Worm (Caenorhabditis elegans) whole organism, L3 larva: Measurements from ENCODE around the gene anmt-3.

Experiments
- R02D3.7 ChIP-seq: fragments of 150-350 bp; optimal IDR thresholded peaks from 2 replicates; lab custom pipeline; 2014; ENCODE audit warnings: missing biosample characterization, missing genetic modification characterization
- ZK546.5 ChIP-seq: sonication (generic microtip); optimal IDR thresholded peaks from 2 replicates; lab custom pipeline; 2017; ENCODE audit warnings: missing biosample characterization, missing genetic modification characterization
- aly-2 ChIP-seq: fragments of 150-350 bp; optimal IDR thresholded peaks from 2 replicates; lab custom pipeline; 2014; ENCODE audit warnings: missing biosample characterization, missing genetic modification characterization
- ama-1 ChIP-seq: fragments of 150-350 bp; optimal IDR thresholded peaks from 2 replicates; lab custom pipeline; 2018
- ceh-16 ChIP-seq: sonication (generic microtip); optimal IDR thresholded peaks from 2 replicates; lab custom pipeline; 2017; ENCODE audit warnings: missing biosample characterization, missing genetic modification characterization
- ceh-28 ChIP-seq: fragments of 150-350 bp; optimal IDR thresholded peaks from 2 replicates; lab custom pipeline; 2014; ENCODE audit warnings: missing biosample characterization, missing genetic modification reagents, missing genetic modification characterization
- ceh-9 ChIP-seq: sonication (generic microtip); optimal IDR thresholded peaks from 2 replicates; lab custom pipeline; 2018; ENCODE audit warnings: missing biosample characterization, missing genetic modification characterization
- daf-12 ChIP-seq: fragments of 150-350 bp; optimal IDR thresholded peaks from 2 replicates; lab custom pipeline; 2014; ENCODE audit warnings: missing biosample characterization, missing genetic modification reagents, missing genetic modification characterization
- egl-27 ChIP-seq: sonication (generic microtip); optimal IDR thresholded peaks from 4 replicates; lab custom pipeline; 2017; ENCODE audit warnings: missing biosample characterization, missing genetic modification reagents, missing genetic modification characterization
- egl-5 ChIP-seq: fragments of 150-350 bp; optimal IDR thresholded peaks from 2 replicates; lab custom pipeline; 2017; ENCODE audit warnings: missing biosample characterization, missing genetic modification reagents, missing genetic modification characterization, inconsistent platforms
- elt-1 ChIP-seq: fragments of 150-350 bp; optimal IDR thresholded peaks from 2 replicates; lab custom pipeline; 2014; ENCODE audit warnings: missing biosample characterization, missing genetic modification characterization
- elt-2 ChIP-seq: sonication (generic microtip); optimal IDR thresholded peaks from 2 replicates; lab custom pipeline; 2016; ENCODE audit warnings: missing genetic modification reagents, mild to moderate bottlenecking, missing genetic modification characterization, missing compliant biosample characterization
- elt-3 ChIP-seq, 3 experiments: fragments of 150-350 bp in 1 of 3; sonication (generic microtip) in 2 of 3; optimal IDR thresholded peaks; 2 replicates in 2 of 3; 4 replicates in 1 of 3; lab custom pipeline; 2014 to 2017; ENCODE audit warnings: missing biosample characterization in 3 of 3, missing genetic modification characterization in 3 of 3
- eor-1 ChIP-seq, 2 experiments: fragments of 150-350 bp; optimal IDR thresholded peaks; 2 replicates each; lab custom pipeline; 2014 to 2018; ENCODE audit warnings: missing biosample characterization in 2 of 2, missing genetic modification characterization in 2 of 2
- fkh-10 ChIP-seq: sonication (generic microtip); optimal IDR thresholded peaks from 2 replicates; lab custom pipeline; 2017; ENCODE audit warnings: missing biosample characterization, missing genetic modification reagents, missing genetic modification characterization
- fkh-2 ChIP-seq: fragments of 150-350 bp; optimal IDR thresholded peaks from 2 replicates; lab custom pipeline; 2014; ENCODE audit warnings: missing biosample characterization, missing genetic modification reagents, missing genetic modification characterization
- fos-1 ChIP-seq: fragments of 150-350 bp; optimal IDR thresholded peaks from 2 replicates; lab custom pipeline; 2014; ENCODE audit warnings: missing biosample characterization, missing genetic modification characterization
- hmg-11 ChIP-seq: sonication (generic microtip); optimal IDR thresholded peaks from 2 replicates; lab custom pipeline; 2016; ENCODE audit warnings: missing genetic modification characterization, missing compliant biosample characterization
- lin-15B ChIP-seq: fragments of 150-350 bp; optimal IDR thresholded peaks from 2 replicates; lab custom pipeline; 2014; ENCODE audit warnings: missing biosample characterization, missing genetic modification characterization
- lin-39 ChIP-seq: fragments of 150-350 bp; optimal IDR thresholded peaks from 2 replicates; lab custom pipeline; 2018; ENCODE audit warnings: missing biosample characterization, missing genetic modification reagents, missing genetic modification characterization
- lsy-12 ChIP-seq: sonication (generic microtip); optimal IDR thresholded peaks from 2 replicates; lab custom pipeline; 2016; ENCODE audit warnings: mild to moderate bottlenecking, missing genetic modification characterization, missing compliant biosample characterization
- mdl-1 ChIP-seq: fragments of 150-350 bp; optimal IDR thresholded peaks from 2 replicates; lab custom pipeline; 2014; ENCODE audit warnings: missing biosample characterization, missing genetic modification characterization
- mml-1 ChIP-seq: fragments of 150-350 bp; sonication (generic microtip); optimal IDR thresholded peaks from 3 replicates; lab custom pipeline; 2014; ENCODE audit warnings: missing biosample characterization, missing genetic modification characterization
- nfya-1 ChIP-seq: sonication (generic microtip); optimal IDR thresholded peaks from 2 replicates; lab custom pipeline; 2017; ENCODE audit warnings: missing genetic modification characterization, mild to moderate bottlenecking, missing compliant biosample characterization, antibody characterized with exemption, moderate library complexity; ENCODE audit not compliant: insufficient read depth
- nhr-11 ChIP-seq: fragments of 150-350 bp; optimal IDR thresholded peaks from 2 replicates; lab custom pipeline; 2014; ENCODE audit warnings: missing biosample characterization, missing genetic modification characterization
- nhr-23 ChIP-seq: fragments of 150-350 bp; optimal IDR thresholded peaks from 2 replicates; lab custom pipeline; 2014; ENCODE audit warnings: missing biosample characterization, missing genetic modification reagents, missing genetic modification characterization
- nhr-25 ChIP-seq: sonication (generic microtip); optimal IDR thresholded peaks from 2 replicates; lab custom pipeline; 2017; ENCODE audit warnings: missing biosample characterization, missing genetic modification characterization
- nhr-28 ChIP-seq: fragments of 150-350 bp; optimal IDR thresholded peaks from 2 replicates; lab custom pipeline; 2014; ENCODE audit warnings: missing biosample characterization, missing genetic modification characterization
- nhr-67 ChIP-seq: fragments of 150-350 bp; optimal IDR thresholded peaks from 2 replicates; lab custom pipeline; 2014; ENCODE audit warnings: missing biosample characterization, missing genetic modification characterization
- nhr-76 ChIP-seq: fragments of 150-350 bp; sonication (generic microtip); optimal IDR thresholded peaks from 5 replicates; lab custom pipeline; 2014; ENCODE audit warnings: missing biosample characterization, missing genetic modification characterization
- pqm-1 ChIP-seq: fragments of 150-350 bp; optimal IDR thresholded peaks from 2 replicates; lab custom pipeline; 2017; ENCODE audit warnings: missing biosample characterization, missing genetic modification characterization, inconsistent platforms
- sea-2 ChIP-seq: fragments of 150-350 bp; sonication (generic microtip); optimal IDR thresholded peaks from 4 replicates; lab custom pipeline; 2014; ENCODE audit warnings: missing biosample characterization, missing genetic modification reagents, missing genetic modification characterization
- skn-1 ChIP-seq: fragments of 150-350 bp; optimal IDR thresholded peaks from 2 replicates; lab custom pipeline; 2014; ENCODE audit warnings: missing biosample characterization, missing genetic modification characterization
- snpc-4 ChIP-seq: fragments of 150-350 bp; optimal IDR thresholded peaks from 2 replicates; lab custom pipeline; 2014; ENCODE audit warnings: missing biosample characterization, missing genetic modification characterization
- tbx-2 ChIP-seq: sonication (generic microtip); optimal IDR thresholded peaks from 2 replicates; lab custom pipeline; 2016; ENCODE audit warnings: mild to moderate bottlenecking, missing genetic modification characterization, missing compliant biosample characterization
- unc-39 ChIP-seq: sonication (generic microtip); optimal IDR thresholded peaks from 4 replicates; lab custom pipeline; 2017; ENCODE audit warnings: missing biosample characterization, missing genetic modification characterization
- unc-62 ChIP-seq: fragments of 150-350 bp; sonication (generic microtip); optimal IDR thresholded peaks from 4 replicates; lab custom pipeline; 2014; ENCODE audit warnings: missing biosample characterization, missing genetic modification reagents, missing genetic modification characterization
- zag-1 ChIP-seq: fragments of 150-350 bp; optimal IDR thresholded peaks from 2 replicates; lab custom pipeline; 2014; ENCODE audit warnings: missing biosample characterization, missing genetic modification characterization
- ztf-11 ChIP-seq: fragments of 150-350 bp; optimal IDR thresholded peaks from 2 replicates; lab custom pipeline; 2014; ENCODE audit warnings: missing biosample characterization, missing genetic modification characterization

anmt-3 gene

DNA sequence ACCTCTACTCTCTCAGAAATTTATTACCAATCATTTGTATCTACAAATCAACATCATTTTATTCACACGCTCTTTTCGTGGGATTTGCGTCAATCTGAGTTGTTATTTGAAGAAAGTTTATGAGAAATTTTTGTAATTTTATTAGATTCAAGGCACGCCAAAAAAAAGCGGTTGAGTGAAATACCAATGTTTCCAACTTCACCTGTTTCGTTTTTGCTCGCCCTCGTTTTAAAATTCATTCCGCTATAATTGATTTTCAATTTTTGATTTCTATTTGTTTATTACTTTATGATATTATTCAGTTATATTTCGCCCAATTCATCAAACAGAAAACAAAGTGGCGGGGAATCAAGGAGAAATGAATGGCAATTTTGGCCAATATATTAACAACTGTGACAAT, 42.6 kb upstream of the anmt-3 start, which contains the start of gene K08H10.10:
K08H10.10 (plus strand) TSS at position 301 of the 400 bp plus-strand sequence.
- no peak for TF ChIP-seq unc-39 (tag; lab: Kevin White, UChicago)
- TF ChIP-seq unc-62, result no peak
- TF ChIP-seq ceh-28 (tag; lab: Kevin White, UChicago), result no peak
- no peak for TF ChIP-seq nhr-23
- no peak for TF ChIP-seq nhr-76 (tag; lab: Kevin White, UChicago)
- TF ChIP-seq ZK546.5 (tag; lab: Kevin White, UChicago), result no peak
- TF ChIP-seq lsy-12 (tag; lab: Kevin White, UChicago), result no peak
- TF ChIP-seq ztf-11, result no peak
- no peak for TF ChIP-seq sea-2 (GFP tag; lab: Kevin White, UChicago)
- no peak for TF ChIP-seq nhr-28
- TF ChIP-seq lin-39 (tag; lab: Kevin White, UChicago), result no peak
- no peak for TF ChIP-seq ama-1 (lab: Kevin White, UChicago)
- no peak for TF ChIP-seq lin-15B (tag; lab: Kevin White, UChicago)

DNA sequence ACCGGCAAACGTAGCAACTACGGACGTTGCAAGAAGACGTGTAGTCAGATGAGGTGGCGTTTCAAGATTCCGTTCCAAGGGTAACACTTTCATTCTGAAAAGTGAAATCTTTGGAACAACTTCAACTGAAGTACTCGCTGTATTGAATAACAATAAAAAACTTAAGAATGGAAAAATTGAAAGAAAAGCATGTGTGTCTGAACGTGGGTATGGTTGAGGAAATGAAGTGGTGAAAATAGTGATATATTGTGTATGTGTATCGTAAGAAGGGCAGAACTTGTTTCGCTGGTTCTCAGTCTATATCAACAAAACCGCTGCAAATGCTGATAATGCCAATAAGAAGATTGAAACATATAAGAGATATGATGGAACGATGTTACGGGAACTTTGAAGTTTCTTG, 37.7 kb upstream of the anmt-3 start, which contains the start of gene K08H10.6:
K08H10.6 (minus strand) TSS at position 101 of the 400 bp plus-strand sequence.
- TF ChIP-seq mml-1 (no peak), ama-1 (lab: Kevin White, UChicago) (no peak), zag-1 (tag; lab: Kevin White, UChicago) (no peak), mdl-1 (tag; lab: Kevin White, UChicago) (no peak), aly-2 (tag; lab: Kevin White, UChicago) (no peak), pqm-1 (tag; lab: Kevin White, UChicago) (no peak), skn-1 (no peak), elt-3 (tag; optimal IDR thresholded peaks at IDR 0.05; lab: Kevin White, UChicago) (no peak), elt-2 (no peak), tbx-2 (no peak), fos-1 (no peak), fkh-10 (GFP tag; lab: Kevin White, UChicago) (no peak)

DNA sequence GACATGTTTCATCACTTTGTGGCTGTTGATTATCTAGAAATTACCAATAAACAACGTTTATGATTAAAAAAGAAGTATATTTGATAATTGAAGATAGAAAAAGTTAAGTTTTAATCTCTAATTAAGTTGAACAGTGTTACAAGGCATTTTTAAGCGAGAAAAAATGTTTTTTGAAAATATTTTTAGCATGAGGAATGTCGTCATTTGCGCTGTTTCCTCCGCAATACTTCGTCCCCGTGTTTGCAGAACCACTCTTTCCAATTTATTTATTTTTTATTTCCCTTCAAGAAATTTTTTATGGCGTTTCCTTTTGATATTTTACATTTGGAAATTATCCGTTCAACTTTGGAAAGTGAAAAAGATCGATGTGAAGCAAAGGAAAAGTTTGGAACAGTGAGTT, 33.5 kb upstream of the anmt-3 start, which contains the start of the genes rde-1 and trpp-6:
rde-1 (minus strand) TSS at position 33 of the 400 bp plus-strand sequence.
trpp-6 (plus strand) TSS at position 286 of the 400 bp plus-strand sequence.
- TF ChIP-seq egl-27, result no peak
- no peak for TF ChIP-seq mml-1
- peak; percentile 23 for TF ChIP-seq nfya-1 (tag; lab: Kevin White, UChicago)
- TF ChIP-seq hmg-11 (tag; lab: Kevin White, UChicago), result peak; percentile 37
- TF ChIP-seq daf-12, result no peak

ce11 chrV:9987688-9988087, 29.6 kb upstream of the anmt-3 start, which contains the start of gene C27H6.8:
Gene C27H6.8 (minus strand): TSS chrV:9987788.
- no peak for TF ChIP-seq R02D3.7 (tag; lab: Kevin White, UChicago)
- TF ChIP-seq hmg-11 (tag; lab: Kevin White, UChicago), result no peak
- no peak for TF ChIP-seq lin-39 (tag; lab: Kevin White, UChicago)
- no peak for TF ChIP-seq ZK546.5 (tag; lab: Kevin White, UChicago)
- TF ChIP-seq ceh-28 (tag; lab: Kevin White, UChicago), result no peak
- no peak for TF ChIP-seq nhr-11 (tag; lab: Kevin White, UChicago)
- no peak for TF ChIP-seq skn-1
- TF ChIP-seq lin-15B (tag; lab: Kevin White, UChicago), result no peak
- TF ChIP-seq unc-62, result no peak
- no peak for TF ChIP-seq fos-1
- no peak for TF ChIP-seq mml-1
- no peak for TF ChIP-seq elt-1 (tag; lab: Kevin White, UChicago)
- no peak for TF ChIP-seq egl-5 (tag; lab: Kevin White, UChicago)
- no peak for TF ChIP-seq nhr-67
- no peak for TF ChIP-seq ceh-9 (tag; lab: Kevin White, UChicago)
- TF ChIP-seq nhr-25 (tag; lab: Kevin White, UChicago), result no peak
- TF ChIP-seq ztf-11, result no peak
- TF ChIP-seq nfya-1 (tag; lab: Kevin White, UChicago), result no peak
- TF ChIP-seq ceh-16, result no peak
- TF ChIP-seq, all 47 proteins: peak for 0

- no peak for TF ChIP-seq nhr-28
- TF ChIP-seq fkh-2, result no peak
- no peak for TF ChIP-seq snpc-4 (tag; lab: Kevin White, UChicago)
- TF ChIP-seq unc-62, result no peak
- TF ChIP-seq ztf-11, result no peak
- TF ChIP-seq skn-1, result no peak
- no peak for TF ChIP-seq nhr-11 (tag; lab: Kevin White, UChicago)
- TF ChIP-seq ceh-16, result no peak
- no peak for TF ChIP-seq elt-3 (tag; optimal IDR thresholded peaks at IDR 0.05; lab: Kevin White, UChicago)
- no peak for TF ChIP-seq elt-1 (tag; lab: Kevin White, UChicago)
- no peak for TF ChIP-seq nhr-67
- TF ChIP-seq nhr-76 (tag; lab: Kevin White, UChicago), result no peak
- no peak for TF ChIP-seq eor-1 (tag; optimal IDR thresholded peaks at IDR 0.05; lab: Kevin White, UChicago)
Measured at ce11 chrV:9986177-9986576, 28.0 kb upstream of the anmt-3 start, which contains the start of gene rmd-2. Gene rmd-2 (minus strand): TSS chrV:9986277.
